Fruit fly (Drosophila melanogaster): ENCODE measurements around the gene mesh.

Gene mesh

DNA sequence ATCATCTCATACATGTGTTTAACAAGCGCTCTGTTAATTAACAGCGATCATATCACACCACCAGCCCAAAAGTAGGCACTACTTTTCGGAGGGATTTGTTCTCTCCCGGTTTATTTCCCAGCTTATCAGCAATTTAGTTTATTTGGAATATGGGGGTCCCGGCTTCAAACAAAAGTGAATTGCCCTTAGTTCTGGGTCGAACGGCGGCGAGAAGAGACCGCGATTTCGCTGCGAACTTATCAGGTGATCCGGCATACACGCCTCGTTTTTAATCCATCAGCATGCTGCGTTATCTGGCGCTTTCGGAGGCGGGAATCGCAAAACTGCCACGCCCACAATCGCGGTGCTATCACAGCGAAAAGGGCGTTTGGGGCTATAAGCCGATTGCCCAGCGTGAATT lies 1.2 kb upstream of the mesh start, which contains the start of gene CG1544:
TSS of gene CG1544 (plus strand) at position 186 of the 400 bp plus-strand sequence.
- peak; percentile 14 for TF ChIP-seq Hr83 (GFP tag; optimal IDR thresholded peaks at IDR 0.05; ENCODE audit: poor library complexity, severe bottlenecking)
- no peak for TF ChIP-seq Rel (GFP tag; optimal IDR thresholded peaks at IDR 0.05)
- peak; percentile 77 for TF ChIP-seq Rel (tag; optimal IDR thresholded peaks at IDR 0.05)
- no peak for TF ChIP-seq Hr78 (GFP tag; optimal IDR thresholded peaks at IDR 0.05)
- peak; percentile 45 for TF ChIP-seq Myc (optimal IDR thresholded peaks at IDR 0.05)

DNA sequence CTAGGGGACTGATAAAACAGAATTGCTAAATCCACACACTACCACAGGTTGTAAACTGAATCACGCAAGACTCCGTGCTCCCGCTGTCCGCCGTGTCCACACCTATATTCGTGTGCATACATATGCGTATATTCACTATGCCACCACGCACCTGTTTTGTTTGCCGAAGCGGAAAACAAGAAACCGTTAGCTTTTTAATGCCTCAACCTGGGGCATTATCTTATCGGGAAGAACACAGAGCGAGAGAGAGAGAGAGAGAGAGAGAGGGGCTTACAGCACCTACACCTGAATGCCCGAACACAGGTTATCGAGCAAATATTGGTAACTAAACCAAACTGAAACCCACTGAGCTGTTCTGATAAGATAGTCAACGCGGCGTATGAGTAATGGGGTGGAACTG lies 935 bp downstream of the mesh start:
- TF ChIP-seq h (GFP tag; optimal IDR thresholded peaks at IDR 0.05) (peak; percentile 11), Dfd (GFP tag; optimal IDR thresholded peaks at IDR 0.05) (no peak), pan (optimal IDR thresholded peaks at IDR 0.05) (no peak)

DNA sequence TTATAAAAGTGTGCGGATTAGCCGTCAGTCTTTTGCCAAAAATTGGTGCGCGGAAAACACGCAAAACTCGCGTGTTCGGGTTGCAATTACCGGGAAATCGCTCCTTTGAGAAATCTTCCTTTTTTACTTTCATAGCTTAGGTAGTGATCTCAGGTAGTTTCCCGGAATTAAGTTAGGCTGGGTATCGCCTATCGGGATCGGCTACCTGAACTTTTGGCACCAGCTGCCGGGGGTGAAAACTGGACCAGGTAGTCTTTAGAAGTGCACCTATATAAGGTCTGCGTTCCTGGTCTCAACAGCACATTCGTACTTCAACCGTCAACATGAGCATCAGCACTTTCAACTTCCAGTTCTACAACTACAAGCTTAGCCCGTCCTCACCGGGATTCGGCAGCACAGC lies 2.5 kb downstream of the mesh start, which contains the start of gene bnk:
TSS of gene bnk (plus strand) at position 301 of the 400 bp plus-strand sequence.
- TF ChIP-seq OdsH (GFP tag; optimal IDR thresholded peaks at IDR 0.05) (no peak), ey (GFP tag; optimal IDR thresholded peaks at IDR 0.05) (no peak), br (GFP tag; optimal IDR thresholded peaks at IDR 0.05) (no peak), pan (optimal IDR thresholded peaks at IDR 0.05) (no peak), HLH106 (tag; optimal IDR thresholded peaks at IDR 0.05) (no peak), sv (GFP tag; optimal IDR thresholded peaks at IDR 0.05) (no peak), psq (GFP tag; optimal IDR thresholded peaks at IDR 0.05) (no peak), Sp1 (GFP tag; optimal IDR thresholded peaks at IDR 0.05) (no peak), tai (GFP tag; optimal IDR thresholded peaks at IDR 0.05) (no peak), woc (GFP tag; optimal IDR thresholded peaks at IDR 0.05) (no peak), Myc (optimal IDR thresholded peaks at IDR 0.05) (no peak), N (GFP tag; optimal IDR thresholded peaks at IDR 0.05) (no peak), h (GFP tag; optimal IDR thresholded peaks at IDR 0.05) (no peak), dl (GFP tag; optimal IDR thresholded peaks at IDR 0.05; ENCODE audit: insufficient read depth in 1 of 2, partially characterized antibody in 2 of 2) (no peak), Hr78 (GFP tag; optimal IDR thresholded peaks at IDR 0.05) (no peak), brk (GFP tag; optimal IDR thresholded peaks at IDR 0.05) (no peak), Dif (GFP tag; optimal IDR thresholded peaks at IDR 0.05; ENCODE audit: partially characterized antibody) (no peak)

DNA sequence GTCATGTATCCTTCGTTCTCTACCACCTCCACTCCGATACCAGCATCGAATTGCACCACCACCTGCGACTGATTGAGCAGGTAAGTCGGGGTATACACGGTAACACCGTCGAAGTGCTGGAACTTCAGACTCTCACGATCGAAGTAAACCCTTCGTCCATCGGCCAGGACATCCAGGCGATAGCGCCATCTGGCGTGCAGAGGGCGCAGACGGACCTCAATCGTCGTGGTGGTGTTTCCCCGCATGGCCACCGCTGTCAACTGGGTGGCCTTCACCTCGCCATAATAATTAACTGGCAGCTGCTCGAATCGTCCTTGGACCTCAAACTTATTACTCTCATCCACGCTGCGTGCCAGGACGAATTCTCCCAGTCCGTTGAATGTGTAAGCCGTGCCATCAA lies 13.7 kb downstream of the mesh start:
- TF ChIP-seq tai (GFP tag; optimal IDR thresholded peaks at IDR 0.05) (no peak), CrebA (GFP tag; optimal IDR thresholded peaks at IDR 0.05; ENCODE audit: borderline replicate concordance) (no peak), fru (GFP tag; optimal IDR thresholded peaks at IDR 0.05) (no peak), Vsx2 (GFP tag; optimal IDR thresholded peaks at IDR 0.05; ENCODE audit: partially characterized antibody) (no peak), OdsH (GFP tag; optimal IDR thresholded peaks at IDR 0.05) (no peak), pan (optimal IDR thresholded peaks at IDR 0.05) (no peak), Rel (GFP tag; optimal IDR thresholded peaks at IDR 0.05) (no peak), Rel (tag; optimal IDR thresholded peaks at IDR 0.05) (no peak), jim (GFP tag; optimal IDR thresholded peaks at IDR 0.05) (no peak), foxo (GFP tag; optimal IDR thresholded peaks at IDR 0.05) (no peak), lola (GFP tag; optimal IDR thresholded peaks at IDR 0.05) (no peak), dmrt93B (GFP tag; optimal IDR thresholded peaks at IDR 0.05) (no peak), Dif (GFP tag; optimal IDR thresholded peaks at IDR 0.05; ENCODE audit: partially characterized antibody) (no peak)

DNA sequence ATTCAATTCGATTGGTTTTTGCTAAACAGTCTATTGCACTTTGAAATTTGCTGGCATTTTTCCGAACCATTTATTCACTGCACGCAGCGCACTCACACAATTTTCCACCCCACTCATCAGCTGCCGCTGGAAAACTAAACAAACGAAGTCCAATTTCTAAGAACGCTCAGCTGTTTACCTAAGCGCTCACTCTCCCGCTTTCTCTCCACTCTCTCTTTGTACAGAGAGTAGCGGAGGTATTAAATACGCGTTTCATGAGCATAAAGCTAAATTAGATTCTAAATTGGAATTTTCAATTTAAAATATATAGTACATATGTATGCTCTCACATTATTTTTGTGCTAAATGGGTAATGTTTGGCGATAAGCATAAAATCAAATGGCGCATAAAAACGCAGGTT lies 26.6 kb downstream of the mesh start, which contains the start of gene stops:
TSS of gene stops (minus strand) at position 139 of the 400 bp plus-strand sequence.
- TF ChIP-seq ey (GFP tag; optimal IDR thresholded peaks at IDR 0.05) (no peak), Hr83 (GFP tag; optimal IDR thresholded peaks at IDR 0.05; ENCODE audit: poor library complexity, severe bottlenecking) (peak; percentile 59), Hnf4 (GFP tag; optimal IDR thresholded peaks at IDR 0.05) (peak; percentile 19)

DNA sequence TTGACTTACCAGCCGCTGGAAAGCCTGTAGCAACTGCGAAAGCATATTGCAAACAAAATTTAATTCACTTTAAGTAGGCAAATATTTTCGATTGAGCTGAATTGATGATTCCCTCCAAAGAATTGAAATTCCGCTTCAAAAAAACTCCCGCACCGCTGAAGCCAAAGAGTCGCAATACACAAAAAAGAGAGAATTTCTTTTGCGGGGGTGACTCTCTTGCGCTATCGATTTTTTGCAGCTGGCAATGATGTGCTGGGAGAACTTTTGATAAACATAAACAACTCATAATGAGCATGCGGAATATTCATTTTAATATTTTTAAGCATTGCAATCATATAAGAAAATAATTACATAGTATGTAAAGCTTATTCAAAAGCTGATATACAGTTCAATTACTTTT lies 27.1 kb downstream of the mesh start:
- TF ChIP-seq psq (GFP tag; optimal IDR thresholded peaks at IDR 0.05) (no peak), CrebA (GFP tag; optimal IDR thresholded peaks at IDR 0.05; ENCODE audit: borderline replicate concordance) (no peak), Rel (GFP tag; optimal IDR thresholded peaks at IDR 0.05) (no peak), Rel (tag; optimal IDR thresholded peaks at IDR 0.05) (no peak), N (GFP tag; optimal IDR thresholded peaks at IDR 0.05) (no peak), Dfd (GFP tag; optimal IDR thresholded peaks at IDR 0.05) (no peak)
